Worm (Caenorhabditis elegans): ENCODE measurements around the gene Y116A8C.24.

DNA sequence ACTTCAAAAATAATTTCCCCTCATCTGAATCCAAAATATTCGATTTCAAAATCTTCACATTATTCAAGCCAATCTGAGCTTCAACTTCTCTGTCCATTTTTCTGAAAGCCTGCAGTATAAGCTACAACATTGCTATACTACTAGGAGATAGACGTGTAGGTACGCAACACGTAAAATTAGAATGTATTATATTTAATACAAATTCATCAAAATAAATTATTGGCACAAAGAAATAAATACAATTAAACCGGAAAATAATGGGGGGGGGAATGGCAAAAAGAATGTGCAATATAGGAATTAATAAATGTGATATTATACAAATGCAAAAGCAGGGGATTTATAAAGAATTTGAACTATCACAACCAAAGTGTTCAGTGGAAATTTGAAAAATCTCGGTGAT lies 8.0 kb upstream of the Y116A8C.24 start, which contains the start of gene Y116A8C.25:
- TF ChIP-seq dve-1 (tag; optimal IDR thresholded peaks at IDR 0.05) (no peak), fkh-6 (tag; optimal IDR thresholded peaks at IDR 0.05) (no peak), pax-1 (tag; optimal IDR thresholded peaks at IDR 0.05) (no peak), ama-1 (optimal IDR thresholded peaks at IDR 0.05) (no peak), ceh-45 (GFP tag; IDR thresholded peaks at IDR 0.05) (no peak), pros-1 (tag; optimal IDR thresholded peaks at IDR 0.05) (no peak), nhr-11 (tag; optimal IDR thresholded peaks at IDR 0.05) (no peak), ceh-14 (tag; optimal IDR thresholded peaks at IDR 0.05) (no peak)

Measured in whole organism, late embryonic.